Fruit fly (Drosophila melanogaster) Kc167 (cell line): ENCODE data around the gene CG42526.

Experiments
- Myc ChIP-seq: fragments of >200 bp; optimal IDR thresholded peaks from 2 replicates; lab custom pipeline; 2017; ENCODE audit warnings: missing external identifiers
- Sin3A ChIP-seq: fragments of >200 bp; optimal IDR thresholded peaks from 2 replicates; lab custom pipeline; 2018; ENCODE audit warnings: missing external identifiers
- h ChIP-seq: fragments of >200 bp; optimal IDR thresholded peaks from 3 replicates; lab custom pipeline; 2018; ENCODE audit warnings: missing external identifiers
- insv ChIP-seq: fragments of >200 bp; optimal IDR thresholded peaks from 3 replicates; lab custom pipeline; 2018; ENCODE audit warnings: missing external identifiers
- ttk ChIP-seq: sonication (Bioruptor generic); optimal IDR thresholded peaks from 2 replicates; lab custom pipeline; 2017; ENCODE audit warnings: missing external identifiers

DNA sequence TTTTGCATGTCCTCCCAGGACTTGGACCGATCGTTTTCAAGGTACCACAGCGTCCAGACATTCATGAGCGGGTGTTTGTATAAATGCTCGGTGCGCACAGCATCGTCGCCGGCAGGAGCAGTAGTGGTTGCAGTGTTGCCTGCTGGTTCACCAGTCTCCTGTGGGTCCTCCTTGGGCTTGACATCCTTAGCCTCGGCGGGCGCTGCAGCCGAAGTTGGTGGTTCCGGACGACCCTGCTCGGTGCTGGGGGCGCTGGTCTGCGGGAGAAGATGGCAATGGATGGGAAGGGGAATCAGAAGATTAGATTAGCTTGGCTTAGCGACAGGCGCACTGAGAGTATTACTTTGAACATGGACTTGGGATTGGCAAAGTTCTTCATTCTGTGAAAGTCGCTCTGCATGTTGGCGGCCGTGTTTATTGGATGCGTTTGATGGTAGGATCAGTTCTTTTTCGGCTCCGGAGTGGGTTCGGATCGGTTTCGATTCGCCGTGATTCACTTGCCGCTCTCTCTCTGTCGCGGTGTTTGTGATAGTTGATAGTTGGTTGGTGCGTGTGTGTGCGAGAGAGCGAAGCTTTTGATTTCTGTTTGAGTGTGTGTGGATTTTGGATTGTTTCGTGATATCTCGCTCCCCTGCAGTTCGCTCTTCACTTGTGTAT is 34.4 kb downstream of the CG42526 start:
- TF ChIP-seq ttk (no peak), Sin3A (lab: Kevin White, UChicago) (no peak), insv (lab: Kevin White, UChicago) (no peak), h (lab: Kevin White, UChicago) (no peak), Myc (lab: Kevin White, UChicago) (no peak)
